Worm (Caenorhabditis elegans) whole organism, mixed stage, embryonic: ENCODE measurements around the gene sri-7.

Experiments
- M03D4.4 ChIP-seq: sonication (generic microtip); optimal IDR thresholded peaks from 2 replicates; lab custom pipeline; 2017; ENCODE audit warnings: mild to moderate bottlenecking, missing genetic modification characterization, missing compliant biosample characterization
- bed-3 ChIP-seq: fragments of 200-800 bp; sonication (Bioruptor generic); optimal IDR thresholded peaks from 3 replicates; lab custom pipeline; 2018; ENCODE audit warnings: mild to moderate bottlenecking, missing genetic modification characterization, moderate library complexity, missing compliant biosample characterization
- blmp-1 ChIP-seq: fragments of 150-350 bp; optimal IDR thresholded peaks from 2 replicates; lab custom pipeline; 2014; ENCODE audit warnings: missing biosample characterization, missing genetic modification characterization
- ceh-39 ChIP-seq: fragments of 150-350 bp; optimal IDR thresholded peaks from 2 replicates; lab custom pipeline; 2014; ENCODE audit warnings: missing biosample characterization, missing genetic modification characterization
- ceh-43 ChIP-seq: fragments of 200-800 bp; sonication (Bioruptor generic); optimal IDR thresholded peaks from 2 replicates; lab custom pipeline; 2018; ENCODE audit warnings: mild to moderate bottlenecking, missing genetic modification characterization, moderate library complexity, missing compliant biosample characterization
- ceh-83 ChIP-seq: fragments of 200-800 bp; sonication (Bioruptor generic); optimal IDR thresholded peaks from 2 replicates; lab custom pipeline; 2018; ENCODE audit warnings: mild to moderate bottlenecking, missing genetic modification characterization, missing compliant biosample characterization
- ces-1 ChIP-seq: fragments of 150-350 bp; optimal IDR thresholded peaks from 2 replicates; lab custom pipeline; 2014; ENCODE audit warnings: missing biosample characterization, missing genetic modification reagents, missing genetic modification characterization
- cnd-1 ChIP-seq: fragments of 200-800 bp; sonication (Bioruptor generic); optimal IDR thresholded peaks from 2 replicates; lab custom pipeline; 2018; ENCODE audit warnings: mild to moderate bottlenecking, missing genetic modification characterization, missing compliant biosample characterization
- elt-1 ChIP-seq: sonication (generic microtip); optimal IDR thresholded peaks from 2 replicates; lab custom pipeline; 2017; ENCODE audit warnings: missing genetic modification characterization, mild to moderate bottlenecking, missing compliant biosample characterization, antibody characterized with exemption, moderate library complexity, borderline replicate concordance; ENCODE audit not compliant: insufficient read depth
- ham-2 ChIP-seq: fragments of 200-800 bp; sonication (Bioruptor generic); optimal IDR thresholded peaks from 2 replicates; lab custom pipeline; 2018; ENCODE audit warnings: mild to moderate bottlenecking, missing genetic modification characterization, missing compliant biosample characterization
- hlh-1 ChIP-seq: fragments of 150-350 bp; optimal IDR thresholded peaks from 2 replicates; lab custom pipeline; 2014; ENCODE audit warnings: missing biosample characterization, missing genetic modification reagents, missing genetic modification characterization
- lin-13 ChIP-seq: fragments of 150-350 bp; optimal IDR thresholded peaks from 2 replicates; lab custom pipeline; 2014; ENCODE audit warnings: missing biosample characterization, missing genetic modification characterization
- lin-32 ChIP-seq: fragments of 200-800 bp; sonication (Bioruptor generic); optimal IDR thresholded peaks from 2 replicates; lab custom pipeline; 2018; ENCODE audit warnings: mild to moderate bottlenecking, missing genetic modification characterization, missing compliant biosample characterization
- lsy-2 ChIP-seq: fragments of 150-350 bp; optimal IDR thresholded peaks from 2 replicates; lab custom pipeline; 2014; ENCODE audit warnings: missing biosample characterization, missing genetic modification characterization
- mab-5 ChIP-seq: fragments of 150-350 bp; optimal IDR thresholded peaks from 2 replicates; lab custom pipeline; 2014; ENCODE audit warnings: missing biosample characterization, missing genetic modification characterization
- mep-1 ChIP-seq: fragments of 150-350 bp; optimal IDR thresholded peaks from 2 replicates; lab custom pipeline; 2017; ENCODE audit warnings: missing biosample characterization, missing genetic modification reagents, missing genetic modification characterization, inconsistent platforms
- mls-2 ChIP-seq: sonication (generic microtip); optimal IDR thresholded peaks from 2 replicates; lab custom pipeline; 2016; ENCODE audit warnings: mild to moderate bottlenecking, missing genetic modification characterization, moderate library complexity, missing compliant biosample characterization
- nhr-12 ChIP-seq: fragments of 150-350 bp; optimal IDR thresholded peaks from 2 replicates; lab custom pipeline; 2014; ENCODE audit warnings: missing biosample characterization, missing genetic modification characterization
- nhr-237 ChIP-seq: fragments of 150-350 bp; optimal IDR thresholded peaks from 2 replicates; lab custom pipeline; 2014; ENCODE audit warnings: missing biosample characterization, missing genetic modification characterization
- nhr-76 ChIP-seq: sonication (generic microtip); optimal IDR thresholded peaks from 2 replicates; lab custom pipeline; 2017; ENCODE audit warnings: missing biosample characterization, missing genetic modification characterization
- pha-4 ChIP-seq: fragments of 150-350 bp; optimal IDR thresholded peaks from 2 replicates; lab custom pipeline; 2018; ENCODE audit warnings: missing biosample characterization, missing genetic modification reagents, missing genetic modification characterization
- sem-2 ChIP-seq: fragments of 200-800 bp; sonication (Bioruptor generic); optimal IDR thresholded peaks from 2 replicates; lab custom pipeline; 2018; ENCODE audit warnings: mild to moderate bottlenecking, missing genetic modification characterization, missing compliant biosample characterization
- sptf-1 ChIP-seq: sonication (generic microtip); optimal IDR thresholded peaks from 2 replicates; lab custom pipeline; 2017; ENCODE audit warnings: mild to moderate bottlenecking, missing genetic modification characterization, moderate library complexity, missing compliant biosample characterization
- tbx-8 ChIP-seq: fragments of 200-800 bp; sonication (Bioruptor generic); optimal IDR thresholded peaks from 2 replicates; lab custom pipeline; 2018; ENCODE audit warnings: mild to moderate bottlenecking, missing genetic modification characterization, moderate library complexity, missing compliant biosample characterization
- unc-120 ChIP-seq: sonication (generic microtip); optimal IDR thresholded peaks from 2 replicates; lab custom pipeline; 2017; ENCODE audit warnings: missing genetic modification characterization, missing compliant biosample characterization; ENCODE audit not compliant: poor library complexity, severe bottlenecking
- unc-39 ChIP-seq: fragments of 150-350 bp; optimal IDR thresholded peaks from 2 replicates; lab custom pipeline; 2014; ENCODE audit warnings: missing biosample characterization, missing genetic modification characterization
- unc-62 ChIP-seq: fragments of 150-350 bp; optimal IDR thresholded peaks from 2 replicates; lab custom pipeline; 2014; ENCODE audit warnings: missing biosample characterization, missing genetic modification reagents, missing genetic modification characterization
- zip-8 ChIP-seq: fragments of 150-350 bp; optimal IDR thresholded peaks from 2 replicates; lab custom pipeline; 2014; ENCODE audit warnings: missing biosample characterization, missing genetic modification characterization
- ztf-11 ChIP-seq: fragments of 150-350 bp; optimal IDR thresholded peaks from 2 replicates; lab custom pipeline; 2014; ENCODE audit warnings: missing biosample characterization, missing genetic modification characterization

sri-7 gene

DNA sequence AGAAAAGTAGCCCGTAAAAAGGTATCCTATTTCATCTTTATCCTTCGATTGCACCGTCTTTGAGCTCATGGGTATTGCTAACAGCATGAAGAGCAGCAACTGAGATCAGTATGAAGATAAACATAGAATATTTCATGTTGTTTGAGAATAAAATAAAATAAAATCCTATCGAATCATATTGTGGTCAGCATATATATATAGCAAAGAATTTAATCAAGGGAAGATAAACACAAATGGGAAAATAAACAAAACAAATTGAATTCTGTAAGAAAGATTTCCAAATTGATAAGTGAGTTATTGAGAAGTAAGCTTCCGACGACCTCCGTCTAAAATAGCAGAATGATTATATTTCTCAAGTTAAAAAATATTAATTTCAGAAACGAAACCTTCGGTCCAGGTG is 43.6 kb downstream of the sri-7 start, which contains the start of gene T26H5.10:
Gene T26H5.10, minus strand, starts transcription at position 101 of the 400 bp plus-strand sequence.
- no peak for TF ChIP-seq lsy-2 (tag; lab: Kevin White, UChicago)
- no peak for TF ChIP-seq sptf-1 (tag; lab: Kevin White, UChicago)

DNA sequence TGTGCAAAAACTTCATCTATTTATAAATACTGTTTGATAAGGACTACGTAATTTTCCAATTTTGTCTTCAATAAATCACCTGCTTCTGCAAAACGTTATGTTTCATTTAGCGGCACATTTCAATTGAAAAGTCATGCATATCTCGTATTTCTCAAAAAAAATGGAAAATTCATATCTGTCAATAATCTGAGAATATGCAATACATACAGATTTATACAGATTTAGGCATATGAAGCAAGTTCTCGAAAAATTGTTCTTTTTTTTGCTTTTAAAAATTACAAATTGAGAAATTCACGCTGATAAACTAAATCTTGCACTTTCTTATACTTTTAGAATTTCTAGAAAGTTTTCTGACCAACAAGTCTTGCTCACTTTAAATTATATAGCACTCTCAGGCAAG is 44.1 kb downstream of the sri-7 start, which contains the start of gene T26H5.11:
Gene T26H5.11, minus strand, starts transcription at position 101 of the 400 bp plus-strand sequence.
- TF ChIP-seq nhr-12 (no peak), pha-4 (tag; lab: Kevin White, UChicago) (no peak), mab-5 (tag; lab: Kevin White, UChicago) (no peak), ceh-39 (tag; lab: Kevin White, UChicago) (no peak), sptf-1 (tag; lab: Kevin White, UChicago) (no peak), mls-2 (tag; lab: Kevin White, UChicago) (no peak), nhr-76 (tag; lab: Kevin White, UChicago) (no peak), hlh-1 (tag; lab: Kevin White, UChicago) (no peak), ham-2 (GFP tag; lab: Kevin White, UChicago) (no peak)

DNA sequence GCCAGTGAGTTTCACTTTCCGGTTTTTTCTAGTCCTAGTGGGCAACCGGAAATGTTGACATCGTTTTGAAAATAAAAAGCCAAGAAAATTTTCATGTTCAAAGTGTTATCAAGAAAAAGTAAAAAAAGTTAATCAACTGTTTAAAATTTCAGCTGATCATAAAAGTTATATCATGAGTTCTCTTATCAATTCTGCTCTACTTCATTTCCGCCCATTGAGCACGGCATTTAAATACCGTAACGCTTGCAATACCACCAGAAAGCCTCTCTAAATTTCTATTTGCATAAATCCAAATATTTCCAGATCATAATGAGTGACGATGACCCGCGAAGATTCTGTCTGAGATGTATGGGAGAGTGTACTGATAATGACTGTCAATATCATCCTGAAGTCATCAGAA is 44.5 kb downstream of the sri-7 start, which contains the start of gene T26H5.9:
Gene T26H5.9, plus strand, starts transcription at position 302 of the 400 bp plus-strand sequence.
- no peak for TF ChIP-seq bed-3
- no peak for TF ChIP-seq elt-1 (tag; lab: Kevin White, UChicago)
- no peak for TF ChIP-seq ztf-11 (tag; lab: Kevin White, UChicago)
- TF ChIP-seq blmp-1 (tag; lab: Kevin White, UChicago): no peak
- no peak for TF ChIP-seq pha-4 (tag; lab: Kevin White, UChicago)
- no peak for TF ChIP-seq ceh-43 (GFP tag; lab: Kevin White, UChicago)
- TF ChIP-seq M03D4.4: no peak
- TF ChIP-seq cnd-1: no peak
- TF ChIP-seq mab-5 (tag; lab: Kevin White, UChicago): no peak
- TF ChIP-seq unc-120 (tag; lab: Kevin White, UChicago): no peak
- no peak for TF ChIP-seq unc-62 (GFP tag; lab: Kevin White, UChicago)
- no peak for TF ChIP-seq ceh-83 (GFP tag; lab: Kevin White, UChicago)
- TF ChIP-seq sem-2 (GFP tag; lab: Kevin White, UChicago): no peak
- TF ChIP-seq mls-2 (tag; lab: Kevin White, UChicago): no peak
- no peak for TF ChIP-seq unc-39 (tag; lab: Kevin White, UChicago)
- TF ChIP-seq tbx-8 (GFP tag; lab: Kevin White, UChicago): no peak
- TF ChIP-seq ces-1 (GFP tag; lab: Kevin White, UChicago): no peak
- no peak for TF ChIP-seq ham-2 (GFP tag; lab: Kevin White, UChicago)

DNA sequence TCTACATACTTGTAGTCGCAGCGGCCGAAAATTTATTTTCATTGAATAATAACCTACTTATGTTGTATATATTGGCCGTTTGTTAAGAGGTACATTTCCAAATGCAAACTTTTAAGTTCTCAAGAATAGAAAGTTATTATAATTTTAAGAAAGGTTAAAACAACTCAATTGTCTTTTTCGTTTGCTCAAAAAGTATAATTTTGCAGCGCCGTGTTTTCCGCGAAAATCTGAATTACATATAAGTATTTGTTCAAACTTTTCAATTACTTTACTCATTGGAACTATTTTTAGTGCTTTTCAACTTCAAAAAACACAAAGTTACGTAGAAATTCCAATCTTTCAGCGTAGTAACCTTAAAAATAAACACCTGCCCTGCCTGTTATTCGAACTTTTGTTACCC is 45.3 kb downstream of the sri-7 start, which contains the start of gene srh-239:
Gene srh-239, plus strand, starts transcription at position 301 of the 400 bp plus-strand sequence.
- no peak for TF ChIP-seq pha-4 (tag; lab: Kevin White, UChicago)
- no peak for TF ChIP-seq lsy-2 (tag; lab: Kevin White, UChicago)
- no peak for TF ChIP-seq zip-8 (tag; lab: Kevin White, UChicago)
- TF ChIP-seq unc-62 (GFP tag; lab: Kevin White, UChicago): no peak
- TF ChIP-seq lin-32: no peak
- no peak for TF ChIP-seq tbx-8 (GFP tag; lab: Kevin White, UChicago)
- TF ChIP-seq lin-13 (tag; lab: Kevin White, UChicago): no peak
- TF ChIP-seq bed-3: no peak
- no peak for TF ChIP-seq blmp-1 (tag; lab: Kevin White, UChicago)
- no peak for TF ChIP-seq ces-1 (GFP tag; lab: Kevin White, UChicago)
- TF ChIP-seq nhr-237 (tag; lab: Kevin White, UChicago): no peak
- no peak for TF ChIP-seq ham-2 (GFP tag; lab: Kevin White, UChicago)
- TF ChIP-seq unc-39 (tag; lab: Kevin White, UChicago): no peak
- TF ChIP-seq mep-1 (tag; lab: Kevin White, UChicago): no peak

DNA sequence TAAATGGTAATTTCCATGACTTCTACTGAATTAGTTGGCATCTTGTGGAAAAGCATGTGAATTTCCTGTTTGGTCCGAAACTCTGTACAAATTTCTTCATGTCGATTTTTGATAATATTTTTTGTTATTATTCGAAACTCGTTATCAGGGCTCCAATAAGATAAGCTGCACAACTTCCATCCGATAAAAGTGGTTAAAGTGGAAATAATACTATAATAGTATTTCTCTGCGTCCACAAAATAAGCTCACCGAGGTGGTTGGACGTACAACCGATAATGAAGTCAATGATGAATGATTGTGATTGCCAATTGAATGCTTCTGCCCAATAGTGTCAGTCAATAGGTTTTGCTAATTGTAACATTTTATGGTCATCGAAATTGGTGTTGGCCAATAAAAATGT is 48.3 kb downstream of the sri-7 start, which contains the start of gene T26H5.4:
Gene T26H5.4, minus strand, starts transcription at position 294 of the 400 bp plus-strand sequence.
- TF ChIP-seq ces-1 (GFP tag; lab: Kevin White, UChicago) (no peak), zip-8 (tag; lab: Kevin White, UChicago) (no peak), lsy-2 (tag; lab: Kevin White, UChicago) (no peak), tbx-8 (GFP tag; lab: Kevin White, UChicago) (no peak), nhr-76 (tag; lab: Kevin White, UChicago) (no peak), hlh-1 (tag; lab: Kevin White, UChicago) (no peak), mls-2 (tag; lab: Kevin White, UChicago) (no peak)
